Fruit fly (Drosophila melanogaster) whole organism, embryonic: ENCODE measurements around the gene p23.

Experiments
- B-H2 ChIP-seq: fragments of 200-800 bp; sonication (Bioruptor generic); optimal IDR thresholded peaks from 2 replicates; lab custom pipeline; 2018; ENCODE audit warnings: missing biosample characterization, mild to moderate bottlenecking, missing genetic modification characterization
- BEAF-32 ChIP-seq: fragments of 200-800 bp; sonication (Bioruptor generic); optimal IDR thresholded peaks from 3 replicates; lab custom pipeline; 2017; ENCODE audit warnings: missing biosample characterization, missing genetic modification characterization, mild to moderate bottlenecking, moderate library complexity, missing genetic modification reagents
- Bgb ChIP-seq: fragments of 200-800 bp; sonication (Bioruptor generic); IDR thresholded peaks from 2 replicates; pipeline ENCODE4 v1.3.6; 2022; ENCODE audit warnings: missing biosample characterization, missing genetic modification characterization; ENCODE audit not compliant: partially characterized antibody
- CG11247 ChIP-seq: fragments of 200-800 bp; sonication (Bioruptor generic); IDR thresholded peaks from 2 replicates; pipeline ENCODE4 v1.3.6; 2022; ENCODE audit warnings: missing biosample characterization, missing genetic modification characterization
- CG11456 ChIP-seq: fragments of 200-800 bp; sonication (Bioruptor generic); IDR thresholded peaks from 3 replicates; pipeline ENCODE4 v1.3.6; 2022; ENCODE audit warnings: missing biosample characterization, missing genetic modification characterization
- CG11695 ChIP-seq: fragments of 200-800 bp; sonication (Bioruptor generic); IDR thresholded peaks from 3 replicates; pipeline ENCODE4 v1.3.6; 2022; ENCODE audit warnings: missing biosample characterization, missing genetic modification characterization
- CG1233 ChIP-seq: fragments of 200-800 bp; sonication (Bioruptor generic); optimal IDR thresholded peaks from 4 replicates; lab custom pipeline; 2018; ENCODE audit warnings: missing biosample characterization, mild to moderate bottlenecking, missing genetic modification characterization
- CG12942 ChIP-seq: fragments of 200-800 bp; sonication (Bioruptor generic); optimal IDR thresholded peaks from 3 replicates; lab custom pipeline; 2016; ENCODE audit warnings: missing biosample characterization, missing genetic modification characterization
- CG13287 ChIP-seq: fragments of 200-800 bp; sonication (Bioruptor generic); IDR thresholded peaks from 2 replicates; pipeline ENCODE4 v1.3.6; 2022; ENCODE audit warnings: missing biosample characterization, missing genetic modification characterization; ENCODE audit not compliant: partially characterized antibody
- CG14050 ChIP-seq: fragments of 200-800 bp; sonication (Bioruptor generic); IDR thresholded peaks from 3 replicates; pipeline ENCODE4 v1.3.6; 2022; ENCODE audit warnings: missing biosample characterization, missing genetic modification characterization
- CG15601 ChIP-seq: fragments of 200-800 bp; sonication (Bioruptor generic); optimal IDR thresholded peaks from 3 replicates; lab custom pipeline; 2019; ENCODE audit warnings: missing biosample characterization, mild to moderate bottlenecking, missing genetic modification characterization, moderate library complexity
- CG18599 ChIP-seq: fragments of 200-800 bp; sonication (Bioruptor generic); optimal IDR thresholded peaks from 3 replicates; lab custom pipeline; 2017; ENCODE audit warnings: missing biosample characterization, missing genetic modification characterization, mild to moderate bottlenecking, moderate library complexity, missing genetic modification reagents
- CG2875 ChIP-seq: fragments of 200-800 bp; sonication (Bioruptor generic); optimal IDR thresholded peaks from 2 replicates; lab custom pipeline; 2017; ENCODE audit warnings: missing biosample characterization, mild to moderate bottlenecking, missing genetic modification characterization, missing genetic modification reagents
- CG31365 ChIP-seq: fragments of 200-800 bp; sonication (Bioruptor generic); optimal IDR thresholded peaks from 2 replicates; lab custom pipeline; 2018; ENCODE audit warnings: missing biosample characterization, mild to moderate bottlenecking, missing genetic modification characterization
- CG31388 ChIP-seq: fragments of 200-800 bp; sonication (Bioruptor generic); optimal IDR thresholded peaks from 2 replicates; lab custom pipeline; 2016; ENCODE audit warnings: missing biosample characterization, missing genetic modification characterization
- CG33557 ChIP-seq: fragments of 200-800 bp; sonication (Bioruptor generic); optimal IDR thresholded peaks from 2 replicates; lab custom pipeline; 2019; ENCODE audit warnings: missing biosample characterization, mild to moderate bottlenecking, missing genetic modification characterization, moderate library complexity
- CG4730 ChIP-seq: fragments of 200-800 bp; sonication (Bioruptor generic); IDR thresholded peaks from 2 replicates; pipeline ENCODE4 v1.3.6; 2022; ENCODE audit warnings: missing biosample characterization, missing genetic modification characterization
- CG8089 ChIP-seq: fragments of 200-800 bp; sonication (Bioruptor generic); optimal IDR thresholded peaks from 3 replicates; lab custom pipeline; 2016; ENCODE audit warnings: missing biosample characterization, missing genetic modification characterization
- CG8290 ChIP-seq, 3 experiments: fragments of 200-800 bp; sonication (Bioruptor generic); optimal IDR thresholded peaks; 2 replicates each; lab custom pipeline; 2016 to 2019; ENCODE audit warnings: missing biosample characterization in 3 of 3, missing genetic modification characterization in 3 of 3, mild to moderate bottlenecking in 2 of 3, moderate library complexity in 1 of 3
- CG8924 ChIP-seq: fragments of 200-800 bp; optimal IDR thresholded peaks from 3 replicates; lab custom pipeline; 2019; ENCODE audit warnings: missing biosample characterization, mild to moderate bottlenecking, missing genetic modification characterization, moderate library complexity
- Camta ChIP-seq: fragments of 200-800 bp; sonication (Bioruptor generic); optimal IDR thresholded peaks from 2 replicates; lab custom pipeline; 2016; ENCODE audit warnings: missing biosample characterization, missing genetic modification characterization
- CoRest ChIP-seq: fragments of 200-800 bp; sonication (Bioruptor generic); optimal IDR thresholded peaks from 3 replicates; lab custom pipeline; 2018; ENCODE audit warnings: missing biosample characterization, mild to moderate bottlenecking, missing genetic modification characterization, moderate library complexity
- Dek ChIP-seq: fragments of 200-800 bp; sonication (Bioruptor generic); optimal IDR thresholded peaks from 3 replicates; lab custom pipeline; 2019; ENCODE audit warnings: missing biosample characterization, mild to moderate bottlenecking, missing genetic modification characterization, moderate library complexity
- Fer3 ChIP-seq: fragments of 200-800 bp; sonication (Bioruptor generic); optimal IDR thresholded peaks from 2 replicates; lab custom pipeline; 2018; ENCODE audit warnings: missing biosample characterization, mild to moderate bottlenecking, missing genetic modification characterization, moderate library complexity
- Gug ChIP-seq: fragments of 200-800 bp; sonication (Bioruptor generic); IDR thresholded peaks from 4 replicates; pipeline ENCODE4 v1.3.6; 2022; ENCODE audit warnings: missing biosample characterization, missing genetic modification characterization
- Lhr ChIP-seq: fragments of 200-800 bp; sonication (Bioruptor generic); optimal IDR thresholded peaks from 3 replicates; lab custom pipeline; 2017; ENCODE audit warnings: mild to moderate bottlenecking, missing biosample characterization, missing genetic modification reagents, missing genetic modification characterization
- MTF-1 ChIP-seq: fragments of 200-800 bp; sonication (Bioruptor generic); optimal IDR thresholded peaks from 2 replicates; lab custom pipeline; 2018; ENCODE audit warnings: missing biosample characterization, mild to moderate bottlenecking, missing genetic modification characterization, borderline replicate concordance
- Rx ChIP-seq: fragments of 200-800 bp; sonication (Bioruptor generic); IDR thresholded peaks from 2 replicates; pipeline ENCODE4 v1.3.6; 2022; ENCODE audit warnings: missing biosample characterization, missing genetic modification characterization
- Sry-β ChIP-seq: fragments of 200-800 bp; sonication (Bioruptor generic); optimal IDR thresholded peaks from 2 replicates; lab custom pipeline; 2018; ENCODE audit warnings: missing biosample characterization, mild to moderate bottlenecking, missing genetic modification characterization, moderate library complexity
- br ChIP-seq: fragments of >200 bp; optimal IDR thresholded peaks from 2 replicates; lab custom pipeline; 2017
- chinmo ChIP-seq: fragments of 200-800 bp; sonication (Bioruptor generic); IDR thresholded peaks from 4 replicates; pipeline ENCODE4 v1.3.6; 2022; ENCODE audit warnings: missing biosample characterization, missing genetic modification characterization; ENCODE audit not compliant: partially characterized antibody
- crol ChIP-seq: fragments of 200-800 bp; sonication (Bioruptor generic); IDR thresholded peaks from 2 replicates; pipeline ENCODE4 v1.3.6; 2022; ENCODE audit warnings: missing biosample characterization, missing genetic modification characterization
- dmrt11E ChIP-seq: fragments of 200-800 bp; sonication (Bioruptor generic); optimal IDR thresholded peaks from 3 replicates; lab custom pipeline; 2018; ENCODE audit warnings: missing biosample characterization, mild to moderate bottlenecking, missing genetic modification characterization, moderate library complexity
- dmrt99B ChIP-seq: fragments of 200-800 bp; sonication (Bioruptor generic); optimal IDR thresholded peaks from 2 replicates; lab custom pipeline; 2018; ENCODE audit warnings: missing biosample characterization, mild to moderate bottlenecking, missing genetic modification characterization, moderate library complexity
- fru ChIP-seq: fragments of >200 bp; optimal IDR thresholded peaks from 2 replicates; lab custom pipeline; 2017
- gro ChIP-seq: fragments of 200-800 bp; sonication (Bioruptor generic); optimal IDR thresholded peaks from 2 replicates; lab custom pipeline; 2016; ENCODE audit warnings: missing biosample characterization, missing genetic modification characterization
- mirr ChIP-seq: fragments of 200-800 bp; sonication (Bioruptor generic); optimal IDR thresholded peaks from 3 replicates; lab custom pipeline; 2018; ENCODE audit warnings: missing biosample characterization, mild to moderate bottlenecking, missing genetic modification characterization
- nau ChIP-seq: fragments of 200-800 bp; sonication (Bioruptor generic); optimal IDR thresholded peaks from 3 replicates; lab custom pipeline; 2017; ENCODE audit warnings: missing biosample characterization, mild to moderate bottlenecking, missing genetic modification characterization, missing genetic modification reagents
- nerfin-1 ChIP-seq: fragments of 200-800 bp; sonication (Bioruptor generic); optimal IDR thresholded peaks from 3 replicates; lab custom pipeline; 2019; ENCODE audit warnings: missing biosample characterization, mild to moderate bottlenecking, missing genetic modification characterization, moderate library complexity
- org-1 ChIP-seq: fragments of 200-800 bp; sonication (Bioruptor generic); optimal IDR thresholded peaks from 2 replicates; lab custom pipeline; 2017; ENCODE audit warnings: missing biosample characterization, missing genetic modification characterization
- pfk ChIP-seq: fragments of 200-800 bp; sonication (Bioruptor generic); optimal IDR thresholded peaks from 2 replicates; lab custom pipeline; 2018; ENCODE audit warnings: missing biosample characterization, mild to moderate bottlenecking, missing genetic modification characterization, moderate library complexity
- pho ChIP-seq: fragments of 200-800 bp; sonication (Bioruptor generic); optimal IDR thresholded peaks from 2 replicates; lab custom pipeline; 2016; ENCODE audit warnings: missing biosample characterization, missing genetic modification characterization
- pita ChIP-seq: fragments of 200-800 bp; sonication (Bioruptor generic); optimal IDR thresholded peaks from 2 replicates; lab custom pipeline; 2017; ENCODE audit warnings: missing biosample characterization, mild to moderate bottlenecking, missing genetic modification characterization
- repo ChIP-seq: fragments of 200-800 bp; sonication (Bioruptor generic); optimal IDR thresholded peaks from 2 replicates; lab custom pipeline; 2016; ENCODE audit warnings: missing biosample characterization, missing genetic modification characterization
- sc ChIP-seq, 3 experiments: fragments of >200 bp in 2 of 3; fragments of 200-800 bp in 1 of 3; sonication (Bioruptor generic) in 1 of 3; optimal IDR thresholded peaks; 2 replicates in 2 of 3; 3 replicates in 1 of 3; lab custom pipeline; 2017; ENCODE audit warnings: mild to moderate bottlenecking in 1 of 3, missing biosample characterization in 1 of 3, missing genetic modification characterization in 1 of 3, missing genetic modification reagents in 1 of 3
- tio ChIP-seq: fragments of 200-800 bp; sonication (Bioruptor generic); optimal IDR thresholded peaks from 2 replicates; lab custom pipeline; 2017; ENCODE audit warnings: missing biosample characterization, missing genetic modification characterization, inconsistent platforms
- tna ChIP-seq: fragments of 200-800 bp; sonication (Bioruptor generic); IDR thresholded peaks from 2 replicates; pipeline ENCODE4 v1.3.6; 2022; ENCODE audit warnings: missing biosample characterization, missing genetic modification characterization; ENCODE audit not compliant: partially characterized antibody
- trh ChIP-seq: fragments of 200-800 bp; sonication (Bioruptor generic); optimal IDR thresholded peaks from 2 replicates; lab custom pipeline; 2016; ENCODE audit warnings: missing biosample characterization, missing genetic modification characterization
- wek ChIP-seq: fragments of 200-800 bp; sonication (Bioruptor generic); optimal IDR thresholded peaks from 3 replicates; lab custom pipeline; 2018; ENCODE audit warnings: missing biosample characterization, mild to moderate bottlenecking, missing genetic modification characterization, moderate library complexity

p23 gene

dm6 chr3R:9701148-9701703, 23.5 kb downstream of the p23 start (continued):
- TF ChIP-seq Rx (GFP tag; lab: Robert Waterston, UW) (no peak), Gug (GFP tag; lab: Robert Waterston, UW) (no peak), Sry-β (no peak), mirr (peak; percentile 86), CG14050 (no peak), CG8290 (GFP tag; optimal IDR thresholded peaks at IDR 0.05; lab: Kevin White, UChicago) (no peak), CG8290 (tag; optimal IDR thresholded peaks at IDR 0.05; lab: Kevin White, UChicago) (peak in 1 of 2 experiments; percentile 62), nerfin-1 (tag; lab: Kevin White, UChicago) (no peak), wek (peak; percentile 55), tna (no peak), CG33557 (no peak), repo (GFP tag; lab: Kevin White, UChicago) (no peak), B-H2 (GFP tag; lab: Kevin White, UChicago) (peak; percentile 32), BEAF-32 (GFP tag; lab: Kevin White, UChicago) (no peak), sc (optimal IDR thresholded peaks at IDR 0.05; lab: Kevin White, UChicago) (no peak), sc (GFP tag; optimal IDR thresholded peaks at IDR 0.05; lab: Kevin White, UChicago) (no peak), Dek (tag; lab: Kevin White, UChicago) (peak; percentile 12), fru (lab: Kevin White, UChicago) (no peak), CG8089 (GFP tag; lab: Kevin White, UChicago) (peak; percentile 17), CG8924 (tag; lab: Kevin White, UChicago) (no peak), CG31388 (GFP tag; lab: Kevin White, UChicago) (no peak), CG15601 (tag; lab: Kevin White, UChicago) (peak; percentile 4), CG11247 (no peak), pfk (no peak), crol (GFP tag; lab: Robert Waterston, UW) (no peak), CoRest (tag; lab: Kevin White, UChicago) (peak; percentile 27), Bgb (GFP tag; lab: Robert Waterston, UW) (no peak), Lhr (GFP tag; lab: Kevin White, UChicago) (no peak), CG31365 (tag; lab: Kevin White, UChicago) (peak; percentile 20), trh (no peak), gro (peak; percentile 31), dmrt99B (peak; percentile 45), nau (GFP tag; lab: Kevin White, UChicago) (no peak), CG18599 (peak; percentile 2), tio (GFP tag; lab: Kevin White, UChicago) (peak; percentile 37), chinmo (GFP tag; lab: Robert Waterston, UW) (no peak), org-1 (GFP tag; lab: Kevin White, UChicago) (peak; percentile 33), CG12942 (GFP tag; lab: Kevin White, UChicago) (peak; percentile 44), dmrt11E (tag; lab: Kevin White, UChicago) (no peak), br (lab: Kevin White, UChicago) (no peak), CG4730 (GFP tag; lab: Robert Waterston, UW) (no peak), pho (GFP tag; lab: Kevin White, UChicago) (peak; percentile 44), CG11456 (GFP tag; lab: Robert Waterston, UW) (no peak), pita (GFP tag; lab: Kevin White, UChicago) (no peak), Camta (no peak), CG11695 (GFP tag; lab: Robert Waterston, UW) (no peak), MTF-1 (GFP tag; lab: Kevin White, UChicago) (peak; percentile 56), CG2875 (GFP tag; lab: Kevin White, UChicago) (peak; percentile 4), CG1233 (GFP tag; lab: Kevin White, UChicago) (peak; percentile 51), Fer3 (tag; lab: Kevin White, UChicago) (peak; percentile 39), CG13287 (GFP tag; lab: Robert Waterston, UW) (no peak)
